Worm (Caenorhabditis elegans) whole organism, early embryonic: ENCODE data around the gene Y81B9A.3.

ENCODE experiments used
- B0310.2 ChIP-seq: sonication (generic microtip); optimal IDR thresholded peaks from 2 replicates; lab custom pipeline; 2016; ENCODE audit warnings: mild to moderate bottlenecking, missing genetic modification characterization, missing compliant biosample characterization
- F13C5.2 ChIP-seq: sonication (generic microtip); optimal IDR thresholded peaks from 2 replicates; lab custom pipeline; 2017; ENCODE audit warnings: mild to moderate bottlenecking, missing genetic modification characterization, inconsistent platforms, missing compliant biosample characterization
- aly-1 ChIP-seq: sonication (generic microtip); optimal IDR thresholded peaks from 2 replicates; lab custom pipeline; 2016; ENCODE audit warnings: missing genetic modification characterization, missing compliant biosample characterization
- ama-1 ChIP-seq: fragments of 150-350 bp; optimal IDR thresholded peaks from 2 replicates; lab custom pipeline; 2014
- ceh-13 ChIP-seq: fragments of 200-800 bp; sonication (Bioruptor generic); optimal IDR thresholded peaks from 2 replicates; lab custom pipeline; 2018; ENCODE audit warnings: mild to moderate bottlenecking, missing genetic modification characterization, missing compliant biosample characterization
- ceh-36 ChIP-seq: sonication (generic microtip); optimal IDR thresholded peaks from 2 replicates; lab custom pipeline; 2016; ENCODE audit warnings: missing genetic modification characterization, inconsistent platforms, missing compliant biosample characterization
- ets-7 ChIP-seq: sonication (generic microtip); optimal IDR thresholded peaks from 2 replicates; lab custom pipeline; 2016; ENCODE audit warnings: missing genotype, missing genetic modification characterization, missing compliant biosample characterization
- flt-1 ChIP-seq: fragments of 200-800 bp; sonication (Bioruptor generic); IDR thresholded peaks from 2 replicates; pipeline ENCODE4 v1.3.6; 2022; ENCODE audit warnings: missing genetic modification characterization, missing compliant biosample characterization
- hmbx-1 ChIP-seq: sonication (generic microtip); optimal IDR thresholded peaks from 2 replicates; lab custom pipeline; 2016; ENCODE audit warnings: mild to moderate bottlenecking, missing genetic modification characterization, missing compliant biosample characterization
- hmg-4 ChIP-seq: fragments of 200-800 bp; sonication (Bioruptor generic); optimal IDR thresholded peaks from 2 replicates; lab custom pipeline; 2018; ENCODE audit warnings: mild to moderate bottlenecking, missing genetic modification characterization, missing compliant biosample characterization
- hnd-1 ChIP-seq: sonication (generic microtip); optimal IDR thresholded peaks from 2 replicates; lab custom pipeline; 2016; ENCODE audit warnings: missing genetic modification characterization, missing compliant biosample characterization
- pes-1 ChIP-seq: fragments of 200-800 bp; sonication (Bioruptor generic); IDR thresholded peaks from 2 replicates; pipeline ENCODE4 v1.3.6; 2022; ENCODE audit warnings: missing genetic modification reagents, missing genetic modification characterization, missing compliant biosample characterization
- scrt-1 ChIP-seq: fragments of 200-800 bp; sonication (Bioruptor generic); IDR thresholded peaks from 2 replicates; pipeline ENCODE4 v1.3.6; 2022; ENCODE audit warnings: missing genetic modification characterization, missing compliant biosample characterization
- sea-1 ChIP-seq: fragments of 200-800 bp; sonication (Bioruptor generic); conservative IDR thresholded peaks from 2 replicates; pipeline ENCODE4 v1.3.6; 2022; ENCODE audit warnings: missing genetic modification characterization, missing compliant biosample characterization
- tbx-11 ChIP-seq: fragments of 200-800 bp; sonication (Bioruptor generic); IDR thresholded peaks from 2 replicates; pipeline ENCODE4 v1.3.6; 2022; ENCODE audit warnings: missing genetic modification characterization, missing compliant biosample characterization
- tbx-37 ChIP-seq: fragments of 200-800 bp; sonication (Bioruptor generic); conservative IDR thresholded peaks from 2 replicates; pipeline ENCODE4 v1.3.6; 2022; ENCODE audit warnings: missing genetic modification reagents, missing genetic modification characterization, missing compliant biosample characterization
- tra-4 ChIP-seq: sonication (generic microtip); optimal IDR thresholded peaks from 2 replicates; lab custom pipeline; 2017; ENCODE audit warnings: missing genetic modification characterization, missing compliant biosample characterization

The Y81B9A.3 gene

DNA sequence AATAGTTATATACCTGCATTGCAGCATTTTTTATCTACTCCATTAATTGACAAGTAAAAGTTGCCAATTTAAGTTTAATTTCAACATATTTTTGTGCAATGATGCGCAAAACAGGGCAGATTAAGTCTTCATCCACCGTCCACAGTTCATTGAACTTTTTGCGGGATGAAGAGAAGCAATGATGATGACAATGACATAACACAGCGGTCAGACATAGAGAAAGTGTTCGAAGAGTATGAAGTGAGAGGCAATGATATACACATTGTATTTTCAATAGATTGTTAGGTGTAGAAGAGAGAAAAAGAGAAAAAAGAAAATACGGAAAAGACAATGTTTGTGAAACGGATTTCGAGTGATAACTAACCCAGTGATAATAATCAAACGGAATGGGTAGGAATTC is 44.7 kb downstream of the Y81B9A.3 start:
- TF ChIP-seq ceh-36 (tag; lab: Kevin White, UChicago): no peak
- TF ChIP-seq sea-1 (GFP tag; lab: Robert Waterston, UW): no peak
- TF ChIP-seq hmbx-1: no peak
- no peak for TF ChIP-seq aly-1
- no peak for TF ChIP-seq hmg-4 (GFP tag; lab: Kevin White, UChicago)
- no peak for TF ChIP-seq ceh-13 (GFP tag; lab: Kevin White, UChicago)
- no peak for TF ChIP-seq ets-7 (tag; lab: Kevin White, UChicago)
- no peak for TF ChIP-seq B0310.2 (tag; lab: Kevin White, UChicago)
- no peak for TF ChIP-seq hnd-1 (tag; lab: Kevin White, UChicago)
- no peak for TF ChIP-seq tbx-37 (GFP tag; lab: Robert Waterston, UW)
- TF ChIP-seq F13C5.2 (tag; lab: Kevin White, UChicago): no peak
- TF ChIP-seq tra-4 (tag; lab: Kevin White, UChicago): no peak
- no peak for TF ChIP-seq pes-1 (GFP tag; lab: Robert Waterston, UW)
- no peak for TF ChIP-seq flt-1 (GFP tag; lab: Robert Waterston, UW)
- no peak for TF ChIP-seq scrt-1 (GFP tag; lab: Robert Waterston, UW)

DNA sequence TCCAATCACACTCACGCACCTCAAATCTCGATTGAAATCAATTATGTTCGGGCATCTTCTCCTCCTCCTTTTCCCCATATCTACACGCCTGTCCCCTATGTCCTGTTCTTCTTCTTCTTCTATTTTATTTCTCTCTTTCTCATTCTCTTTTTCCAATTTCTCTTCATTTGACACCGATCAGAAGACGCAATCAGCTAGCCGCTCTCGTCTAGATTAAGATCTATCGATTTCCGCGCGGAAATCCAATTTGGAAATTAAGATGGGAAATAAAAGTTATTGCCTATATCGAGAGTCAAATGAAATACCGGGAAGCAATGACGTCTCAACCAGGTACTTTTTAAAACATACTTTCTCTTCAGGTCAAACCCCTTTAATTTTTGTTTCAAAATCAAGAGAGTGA is 46.2 kb downstream of the Y81B9A.3 start:
- TF ChIP-seq ama-1 (lab: Kevin White, UChicago) (no peak), ceh-13 (GFP tag; lab: Kevin White, UChicago) (no peak), hmg-4 (GFP tag; lab: Kevin White, UChicago) (no peak), ceh-36 (tag; lab: Kevin White, UChicago) (no peak), scrt-1 (GFP tag; lab: Robert Waterston, UW) (no peak), ets-7 (tag; lab: Kevin White, UChicago) (no peak), aly-1 (no peak), B0310.2 (tag; lab: Kevin White, UChicago) (no peak), pes-1 (GFP tag; lab: Robert Waterston, UW) (no peak), flt-1 (GFP tag; lab: Robert Waterston, UW) (no peak), tbx-37 (GFP tag; lab: Robert Waterston, UW) (no peak), hmbx-1 (no peak), hnd-1 (tag; lab: Kevin White, UChicago) (no peak), tra-4 (tag; lab: Kevin White, UChicago) (no peak), sea-1 (GFP tag; lab: Robert Waterston, UW) (no peak), tbx-11 (GFP tag; lab: Robert Waterston, UW) (no peak), F13C5.2 (tag; lab: Kevin White, UChicago) (no peak)

DNA sequence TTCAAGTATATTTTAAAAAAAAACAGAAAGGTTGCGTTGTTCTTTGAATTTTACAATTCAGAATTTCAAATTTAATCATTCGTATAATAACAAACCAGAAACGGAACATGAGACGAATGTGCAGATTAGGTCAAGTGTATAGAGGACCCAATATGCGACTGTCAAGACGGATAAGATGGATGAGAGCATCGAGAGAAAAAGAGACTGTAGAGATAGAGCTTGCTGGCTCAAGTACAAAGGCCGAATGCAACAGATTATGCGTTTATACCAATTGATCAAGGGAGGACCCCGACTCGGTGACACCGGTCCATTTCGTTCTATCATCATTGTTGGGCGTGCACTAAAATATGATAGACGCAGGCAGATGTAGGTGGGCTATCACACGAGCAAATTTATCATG is 48.1 kb downstream of the Y81B9A.3 start:
- no peak for TF ChIP-seq ceh-36 (tag; lab: Kevin White, UChicago)

DNA sequence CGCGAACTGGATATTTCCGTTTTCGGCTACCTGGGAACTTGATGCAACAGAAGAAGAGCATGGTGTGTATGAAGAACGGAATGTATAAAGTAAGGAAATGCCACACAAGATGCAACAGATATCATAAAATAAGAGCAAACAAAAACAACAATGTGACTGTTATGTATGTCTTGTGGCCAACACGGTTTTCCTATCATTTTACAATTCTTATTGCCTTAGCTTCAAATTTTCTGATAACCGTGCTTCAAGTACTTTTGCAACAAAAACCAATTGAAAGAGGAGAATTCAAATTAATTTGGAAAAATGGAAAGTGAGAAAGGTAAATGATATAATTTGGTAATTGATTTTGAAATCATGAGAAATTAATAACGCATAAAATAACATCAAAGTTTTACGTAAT is 49.3 kb downstream of the Y81B9A.3 start:
- TF ChIP-seq aly-1: no peak
- no peak for TF ChIP-seq sea-1 (GFP tag; lab: Robert Waterston, UW)
- no peak for TF ChIP-seq ceh-13 (GFP tag; lab: Kevin White, UChicago)
- TF ChIP-seq ets-7 (tag; lab: Kevin White, UChicago): no peak
- no peak for TF ChIP-seq F13C5.2 (tag; lab: Kevin White, UChicago)
- no peak for TF ChIP-seq tra-4 (tag; lab: Kevin White, UChicago)
- no peak for TF ChIP-seq tbx-37 (GFP tag; lab: Robert Waterston, UW)
- TF ChIP-seq ama-1 (lab: Kevin White, UChicago): no peak
- no peak for TF ChIP-seq tbx-11 (GFP tag; lab: Robert Waterston, UW)

DNA sequence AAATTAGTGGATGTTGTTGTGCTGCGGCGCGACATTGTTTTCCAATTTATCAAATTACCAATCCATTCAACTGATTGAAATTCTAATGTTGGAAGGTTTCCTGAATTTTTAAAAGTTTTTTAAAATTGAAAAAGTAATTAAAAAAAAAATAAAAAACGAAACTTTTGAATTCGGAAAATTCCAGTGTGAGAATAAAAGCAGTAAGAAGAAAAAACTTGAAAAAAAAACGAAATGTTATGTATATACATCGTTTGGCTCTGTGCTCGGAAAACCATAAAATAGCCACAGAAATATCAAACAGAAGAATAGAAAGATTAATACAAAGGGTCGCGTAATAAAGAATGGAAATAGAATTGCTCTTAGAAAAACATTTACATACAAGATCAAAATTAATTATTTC is 49.8 kb downstream of the Y81B9A.3 start, which contains the start of gene vav-1:
TSS of gene vav-1 (minus strand) at position 101 of the 400 bp plus-strand sequence.
- TF ChIP-seq hmg-4 (GFP tag; lab: Kevin White, UChicago): no peak
- TF ChIP-seq B0310.2 (tag; lab: Kevin White, UChicago): no peak
- TF ChIP-seq pes-1 (GFP tag; lab: Robert Waterston, UW): no peak
- TF ChIP-seq tbx-37 (GFP tag; lab: Robert Waterston, UW): no peak
- no peak for TF ChIP-seq ets-7 (tag; lab: Kevin White, UChicago)
